Worm (Caenorhabditis elegans): Measurements from ENCODE around the gene F41C3.8.

DNA sequence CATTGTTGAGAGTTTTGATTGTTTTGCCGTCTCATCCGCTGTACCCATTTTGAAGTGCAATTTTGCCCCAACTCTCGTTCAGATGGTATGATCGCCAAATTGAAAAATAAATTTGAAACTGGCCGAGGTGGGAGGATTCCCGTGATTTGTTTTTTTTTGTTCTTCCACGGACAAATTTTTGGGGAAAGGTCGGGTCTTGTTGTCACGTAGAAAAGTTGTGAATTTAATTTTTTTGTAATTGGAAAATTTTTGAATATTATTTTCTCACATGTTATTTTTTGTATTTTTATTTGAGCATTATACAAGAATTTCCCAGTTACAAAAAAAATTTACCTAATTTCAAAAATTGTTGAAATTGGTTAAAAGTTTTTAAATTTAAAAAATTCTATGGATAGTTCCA lies 44.2 kb upstream of the F41C3.8 start, which contains the start of gene T05A7.6:
- no peak for TF ChIP-seq sem-2 (GFP tag; optimal IDR thresholded peaks at IDR 0.05)
- TF ChIP-seq lin-13 (tag; optimal IDR thresholded peaks at IDR 0.05): no peak
- no peak for TF ChIP-seq nhr-12 (tag; optimal IDR thresholded peaks at IDR 0.05)
- no peak for TF ChIP-seq unc-39 (tag; optimal IDR thresholded peaks at IDR 0.05)
- no peak for TF ChIP-seq unc-62 (GFP tag; optimal IDR thresholded peaks at IDR 0.05)
- TF ChIP-seq M03D4.4 (tag; optimal IDR thresholded peaks at IDR 0.05): no peak
- TF ChIP-seq lin-32 (GFP tag; optimal IDR thresholded peaks at IDR 0.05): no peak
- TF ChIP-seq elt-1 (tag; optimal IDR thresholded peaks at IDR 0.05; ENCODE audit: borderline replicate concordance, insufficient read depth): no peak
- no peak for TF ChIP-seq elt-3 (tag; optimal IDR thresholded peaks at IDR 0.05)
- no peak for TF ChIP-seq mab-5 (tag; optimal IDR thresholded peaks at IDR 0.05)
- TF ChIP-seq ces-1 (GFP tag; optimal IDR thresholded peaks at IDR 0.05): no peak
- no peak for TF ChIP-seq blmp-1 (tag; optimal IDR thresholded peaks at IDR 0.05)
- no peak for TF ChIP-seq snpc-4 (tag; optimal IDR thresholded peaks at IDR 0.05)

Measured in whole organism, mixed stage, embryonic.